Worm (Caenorhabditis elegans) whole organism, L1 larva: ENCODE results near the gene C52A10.3.

Experiments
- C04F5.9 ChIP-seq: sonication (generic microtip); optimal IDR thresholded peaks from 2 replicates; lab custom pipeline; 2016; ENCODE audit warnings: missing genetic modification characterization, missing compliant biosample characterization
- F16B12.6 ChIP-seq: fragments of 150-350 bp; optimal IDR thresholded peaks from 2 replicates; lab custom pipeline; 2014; ENCODE audit warnings: missing biosample characterization, missing genetic modification characterization
- aha-1 ChIP-seq: fragments of 150-350 bp; optimal IDR thresholded peaks from 2 replicates; lab custom pipeline; 2014; ENCODE audit warnings: missing biosample characterization, missing genetic modification characterization
- aly-2 ChIP-seq: fragments of 150-350 bp; optimal IDR thresholded peaks from 2 replicates; lab custom pipeline; 2014; ENCODE audit warnings: missing biosample characterization, missing genetic modification characterization
- blmp-1 ChIP-seq: fragments of 150-350 bp; optimal IDR thresholded peaks from 2 replicates; lab custom pipeline; 2014; ENCODE audit warnings: missing biosample characterization, missing genetic modification characterization
- ceh-82 ChIP-seq, 3 experiments: fragments of 150-350 bp in 1 of 3; sonication (generic microtip) in 2 of 3; optimal IDR thresholded peaks; 2 replicates each; lab custom pipeline; 2014 to 2017; ENCODE audit warnings: missing biosample characterization in 3 of 3, missing genetic modification characterization in 3 of 3
- ceh-88 ChIP-seq: fragments of 200-800 bp; sonication (Bioruptor generic); IDR thresholded peaks from 2 replicates; pipeline ENCODE4 v1.3.6; 2022; ENCODE audit warnings: missing genetic modification characterization, missing compliant biosample characterization
- ceh-90 ChIP-seq: sonication (generic microtip); optimal IDR thresholded peaks from 2 replicates; lab custom pipeline; 2016; ENCODE audit warnings: missing genetic modification characterization, missing compliant biosample characterization
- ces-1 ChIP-seq: fragments of 150-350 bp; optimal IDR thresholded peaks from 2 replicates; lab custom pipeline; 2014; ENCODE audit warnings: missing biosample characterization, missing genetic modification reagents, missing genetic modification characterization
- dpl-1 ChIP-seq, 3 experiments: fragments of 150-350 bp in 2 of 3; sonication (generic microtip) in 1 of 3; optimal IDR thresholded peaks; 2 replicates each; lab custom pipeline; 2014 to 2017; ENCODE audit warnings: missing biosample characterization in 3 of 3, missing genetic modification characterization in 3 of 3, missing genetic modification reagents in 3 of 3
- dsc-1 ChIP-seq: sonication (generic microtip); optimal IDR thresholded peaks from 2 replicates; lab custom pipeline; 2016; ENCODE audit warnings: mild to moderate bottlenecking, missing genetic modification characterization, missing compliant biosample characterization
- efl-1 ChIP-seq, 4 experiments: fragments of 150-350 bp; optimal IDR thresholded peaks in 3 of 4; peaks in 1 of 4; 1 replicate in 1 of 4; 2 replicates in 3 of 4; lab custom pipeline; 2014; ENCODE audit warnings: missing biosample characterization in 2 of 4, missing genetic modification characterization in 2 of 4, missing genetic modification reagents in 2 of 4
- egl-13 ChIP-seq: sonication (generic microtip); optimal IDR thresholded peaks from 2 replicates; lab custom pipeline; 2016; ENCODE audit warnings: missing genotype, missing genetic modification reagents, missing genetic modification characterization, missing compliant biosample characterization
- egl-27 ChIP-seq, 2 experiments: fragments of 150-350 bp in 1 of 2; sonication (generic microtip); optimal IDR thresholded peaks; 3 replicates each; lab custom pipeline; 2017 to 2018; ENCODE audit warnings: missing biosample characterization in 2 of 2, missing genetic modification characterization in 2 of 2, missing genetic modification reagents in 2 of 2
- elt-2 ChIP-seq: sonication (generic microtip); optimal IDR thresholded peaks from 2 replicates; lab custom pipeline; 2016; ENCODE audit warnings: missing genetic modification characterization, mild to moderate bottlenecking, inconsistent platforms, missing compliant biosample characterization, missing genetic modification reagents
- ets-5 ChIP-seq: fragments of 200-800 bp; sonication (Bioruptor generic); IDR thresholded peaks from 2 replicates; pipeline ENCODE4 v1.3.6; 2022; ENCODE audit warnings: missing genetic modification characterization, missing compliant biosample characterization
- fkh-4 ChIP-seq: sonication (generic microtip); optimal IDR thresholded peaks from 2 replicates; lab custom pipeline; 2016; ENCODE audit warnings: missing compliant biosample characterization, missing genetic modification characterization, borderline replicate concordance
- hlh-4 ChIP-seq: sonication (generic microtip); optimal IDR thresholded peaks from 2 replicates; lab custom pipeline; 2016; ENCODE audit warnings: mild to moderate bottlenecking, missing genetic modification characterization, missing compliant biosample characterization
- hpl-2 ChIP-seq: fragments of 150-350 bp; optimal IDR thresholded peaks from 2 replicates; lab custom pipeline; 2014; ENCODE audit warnings: missing biosample characterization, missing genetic modification reagents, missing genetic modification characterization
- irx-1 ChIP-seq: sonication (generic microtip); optimal IDR thresholded peaks from 2 replicates; lab custom pipeline; 2016; ENCODE audit warnings: missing genetic modification characterization, missing compliant biosample characterization
- isw-1 ChIP-seq: fragments of 200-800 bp; sonication (Bioruptor generic); IDR thresholded peaks from 2 replicates; pipeline ENCODE4 v1.3.6; 2022; ENCODE audit warnings: missing genetic modification characterization, missing compliant biosample characterization
- lin-15B ChIP-seq: fragments of 150-350 bp; sonication (generic microtip); optimal IDR thresholded peaks from 3 replicates; lab custom pipeline; 2014; ENCODE audit warnings: missing biosample characterization, missing genetic modification characterization
- lin-35 ChIP-seq, 2 experiments: fragments of 150-350 bp; optimal IDR thresholded peaks; 2 replicates each; lab custom pipeline; 2014; ENCODE audit warnings: missing biosample characterization in 2 of 2, missing genetic modification characterization in 2 of 2, missing genetic modification reagents in 2 of 2
- lir-3 ChIP-seq: sonication (generic microtip); optimal IDR thresholded peaks from 2 replicates; lab custom pipeline; 2016; ENCODE audit warnings: mild to moderate bottlenecking, missing genetic modification characterization, moderate library complexity, missing compliant biosample characterization; ENCODE audit not compliant: poor library complexity
- lsy-2 ChIP-seq, 2 experiments: fragments of 150-350 bp; optimal IDR thresholded peaks; 2 replicates each; lab custom pipeline; 2014; ENCODE audit warnings: missing biosample characterization in 2 of 2, missing genetic modification characterization in 2 of 2
- mab-9 ChIP-seq: fragments of 200-800 bp; sonication (Bioruptor generic); IDR thresholded peaks from 2 replicates; pipeline ENCODE4 v1.3.6; 2022; ENCODE audit warnings: missing genetic modification reagents, missing genetic modification characterization, missing compliant biosample characterization
- mdl-1 ChIP-seq, 2 experiments: fragments of 150-350 bp; optimal IDR thresholded peaks; 2 replicates each; lab custom pipeline; 2014 to 2017; ENCODE audit warnings: missing biosample characterization in 2 of 2, missing genetic modification characterization in 2 of 2, inconsistent platforms in 1 of 2
- mep-1 ChIP-seq: fragments of 150-350 bp; optimal IDR thresholded peaks from 2 replicates; lab custom pipeline; 2014; ENCODE audit warnings: missing biosample characterization, missing genetic modification characterization
- nhr-11 ChIP-seq: fragments of 150-350 bp; optimal IDR thresholded peaks from 2 replicates; lab custom pipeline; 2014; ENCODE audit warnings: missing biosample characterization, missing genetic modification characterization
- nhr-12 ChIP-seq: sonication (generic microtip); optimal IDR thresholded peaks from 2 replicates; lab custom pipeline; 2017; ENCODE audit warnings: missing biosample characterization, missing genetic modification characterization
- nhr-19 ChIP-seq: fragments of 200-800 bp; sonication (Bioruptor generic); conservative IDR thresholded peaks from 2 replicates; pipeline ENCODE4 v1.3.6; 2022; ENCODE audit warnings: missing genetic modification characterization, missing compliant biosample characterization
- nhr-20 ChIP-seq: sonication (generic microtip); optimal IDR thresholded peaks from 2 replicates; lab custom pipeline; 2016; ENCODE audit warnings: mild to moderate bottlenecking, missing genetic modification characterization, missing compliant biosample characterization
- nhr-28 ChIP-seq: fragments of 150-350 bp; optimal IDR thresholded peaks from 2 replicates; lab custom pipeline; 2014; ENCODE audit warnings: missing biosample characterization, missing genetic modification characterization
- nhr-71 ChIP-seq: sonication (generic microtip); optimal IDR thresholded peaks from 2 replicates; lab custom pipeline; 2016; ENCODE audit warnings: mild to moderate bottlenecking, missing genetic modification characterization, moderate library complexity, missing compliant biosample characterization
- nhr-85 ChIP-seq: sonication (generic microtip); peaks from one replicate; lab custom pipeline; 2016; ENCODE audit warnings: missing genetic modification characterization, inconsistent platforms, missing compliant biosample characterization
- nhr-90 ChIP-seq: sonication (generic microtip); optimal IDR thresholded peaks from 2 replicates; lab custom pipeline; 2016; ENCODE audit warnings: mild to moderate bottlenecking, missing genetic modification characterization, missing compliant biosample characterization; ENCODE audit not compliant: poor library complexity
- pqm-1 ChIP-seq: sonication (generic microtip); optimal IDR thresholded peaks from 3 replicates; lab custom pipeline; 2017; ENCODE audit warnings: missing biosample characterization, missing genetic modification characterization
- rnt-1 ChIP-seq: sonication (generic microtip); optimal IDR thresholded peaks from 2 replicates; lab custom pipeline; 2016; ENCODE audit warnings: mild to moderate bottlenecking, missing genetic modification characterization, moderate library complexity, missing compliant biosample characterization
- snpc-4 ChIP-seq: fragments of 150-350 bp; optimal IDR thresholded peaks from 2 replicates; lab custom pipeline; 2014; ENCODE audit warnings: missing biosample characterization, missing genetic modification characterization
- snu-23 ChIP-seq: sonication (generic microtip); optimal IDR thresholded peaks from 2 replicates; lab custom pipeline; 2016; ENCODE audit warnings: missing genetic modification characterization, missing compliant biosample characterization
- sox-4 ChIP-seq: sonication (generic microtip); optimal IDR thresholded peaks from 2 replicates; lab custom pipeline; 2016; ENCODE audit warnings: missing genetic modification characterization, missing compliant biosample characterization
- sptf-1 ChIP-seq: fragments of 150-350 bp; optimal IDR thresholded peaks from 2 replicates; lab custom pipeline; 2014; ENCODE audit warnings: missing biosample characterization, missing genetic modification characterization
- sup-37 ChIP-seq: fragments of 200-800 bp; sonication (Bioruptor generic); optimal IDR thresholded peaks from 2 replicates; lab custom pipeline; 2018; ENCODE audit warnings: mild to moderate bottlenecking, missing genetic modification characterization, missing compliant biosample characterization
- swsn-7 ChIP-seq: sonication (generic microtip); optimal IDR thresholded peaks from 2 replicates; lab custom pipeline; 2016; ENCODE audit warnings: missing genetic modification characterization, missing compliant biosample characterization
- tbx-2 ChIP-seq: sonication (generic microtip); optimal IDR thresholded peaks from 2 replicates; lab custom pipeline; 2016; ENCODE audit warnings: missing genetic modification characterization, missing compliant biosample characterization
- tlp-1 ChIP-seq: fragments of 150-350 bp; optimal IDR thresholded peaks from 2 replicates; lab custom pipeline; 2014; ENCODE audit warnings: missing biosample characterization, missing genetic modification characterization
- unc-30 ChIP-seq: sonication (generic microtip); optimal IDR thresholded peaks from 2 replicates; lab custom pipeline; 2017; ENCODE audit warnings: missing biosample characterization, missing genetic modification characterization
- unc-62 ChIP-seq: fragments of 150-350 bp; optimal IDR thresholded peaks from 2 replicates; lab custom pipeline; 2014; ENCODE audit warnings: missing biosample characterization, missing genetic modification reagents, missing genetic modification characterization
- unc-86 ChIP-seq: sonication (generic microtip); optimal IDR thresholded peaks from 2 replicates; lab custom pipeline; 2016; ENCODE audit warnings: missing genetic modification characterization, missing compliant biosample characterization
- unc-98 ChIP-seq: fragments of 200-800 bp; sonication (Bioruptor generic); IDR thresholded peaks from 2 replicates; pipeline ENCODE4 v1.3.6; 2022; ENCODE audit warnings: missing genetic modification characterization, missing compliant biosample characterization
- xbp-1 ChIP-seq: sonication (generic microtip); optimal IDR thresholded peaks from 2 replicates; lab custom pipeline; 2016; ENCODE audit warnings: missing genetic modification characterization, missing compliant biosample characterization
- zip-4 ChIP-seq: fragments of 200-800 bp; sonication (Bioruptor generic); optimal IDR thresholded peaks from 2 replicates; lab custom pipeline; 2018; ENCODE audit warnings: mild to moderate bottlenecking, missing genetic modification characterization, moderate library complexity, missing compliant biosample characterization
- ztf-4 ChIP-seq: fragments of 150-350 bp; optimal IDR thresholded peaks from 2 replicates; lab custom pipeline; 2014; ENCODE audit warnings: missing biosample characterization, missing genetic modification characterization

C52A10.3 gene

ce11 chrV:5204127-5204526 is 35.2 kb downstream of the C52A10.3 start, which contains the start of gene ttc-37 (continued):
- no peak for TF ChIP-seq aha-1
- peak; percentile 31 for TF ChIP-seq nhr-11 (tag; lab: Kevin White, UChicago)
- TF ChIP-seq pqm-1 (tag; lab: Kevin White, UChicago), result no peak
- peak; percentile 31 to 65 (median 51) for TF ChIP-seq ceh-82 (tag; optimal IDR thresholded peaks at IDR 0.05; lab: Kevin White, UChicago)
- TF ChIP-seq dpl-1 (GFP tag; optimal IDR thresholded peaks at IDR 0.05; lab: Kevin White, UChicago), result peak; percentile 96 to 98 (median 98)
- no peak for TF ChIP-seq C04F5.9 (tag; lab: Kevin White, UChicago)
- TF ChIP-seq egl-13 (tag; lab: Kevin White, UChicago), result no peak
- no peak for TF ChIP-seq unc-62 (GFP tag; lab: Kevin White, UChicago)
- peak; percentile 74 to 77 for TF ChIP-seq lsy-2 (tag; optimal IDR thresholded peaks at IDR 0.05; lab: Kevin White, UChicago)
- TF ChIP-seq nhr-85 (tag; lab: Kevin White, UChicago), result peak; percentile 75
- no peak for TF ChIP-seq mab-9 (GFP tag; lab: Robert Waterston, UW)
- TF ChIP-seq nhr-20 (tag; lab: Kevin White, UChicago), result peak; percentile 80
- TF ChIP-seq lir-3 (tag; lab: Kevin White, UChicago), result no peak
- TF ChIP-seq ztf-4 (tag; lab: Kevin White, UChicago), result no peak
- no peak for TF ChIP-seq sptf-1 (tag; lab: Kevin White, UChicago)
- no peak for TF ChIP-seq ceh-88 (GFP tag; lab: Robert Waterston, UW)
- no peak for TF ChIP-seq sup-37 (GFP tag; lab: Kevin White, UChicago)
- no peak for TF ChIP-seq ces-1
- TF ChIP-seq isw-1 (GFP tag; lab: Robert Waterston, UW), result peak; percentile 13
- TF ChIP-seq snu-23 (GFP tag; lab: Kevin White, UChicago), result peak; percentile 81
- TF ChIP-seq lin-35 (GFP tag; optimal IDR thresholded peaks at IDR 0.05; lab: Kevin White, UChicago), result peak; percentile 97 to 99
- peak; percentile 41 for TF ChIP-seq aly-2 (tag; lab: Kevin White, UChicago)
- no peak for TF ChIP-seq tlp-1 (tag; lab: Kevin White, UChicago)
- peak; percentile 23 for TF ChIP-seq F16B12.6 (tag; lab: Kevin White, UChicago)
- TF ChIP-seq unc-86 (tag; lab: Kevin White, UChicago), result peak; percentile 65
- TF ChIP-seq sox-4 (tag; lab: Kevin White, UChicago), result no peak
- TF ChIP-seq dsc-1, result peak; percentile 75
- no peak for TF ChIP-seq ets-5 (GFP tag; lab: Robert Waterston, UW)
- TF ChIP-seq efl-1 (optimal IDR thresholded peaks at IDR 0.05; lab: Kevin White, UChicago), result peak; percentile 98 to 99
- TF ChIP-seq efl-1 (GFP tag; optimal IDR thresholded peaks at IDR 0.05 in 1 of 2; lab: Kevin White, UChicago), result peak; percentile 98 to 100
- TF ChIP-seq zip-4 (GFP tag; lab: Kevin White, UChicago), result no peak
- TF ChIP-seq unc-98, result 0 out of 2 replicates have a peak, but pooled peaks have one; percentile 7
- TF ChIP-seq hpl-2 (GFP tag; lab: Kevin White, UChicago), result no peak
- peak; percentile 15 for TF ChIP-seq blmp-1
- peak; percentile 66 for TF ChIP-seq rnt-1 (tag; lab: Kevin White, UChicago)
- TF ChIP-seq unc-30, result no peak
- TF ChIP-seq mep-1 (tag; lab: Kevin White, UChicago), result peak; percentile 70
- peak; percentile 73 for TF ChIP-seq nhr-19
- peak; percentile 65 for TF ChIP-seq xbp-1 (tag; lab: Kevin White, UChicago)
- no peak for TF ChIP-seq ceh-90 (tag; lab: Kevin White, UChicago)
- no peak for TF ChIP-seq egl-27 (tag; optimal IDR thresholded peaks at IDR 0.05; lab: Kevin White, UChicago)
- no peak for TF ChIP-seq elt-2 (tag; lab: Kevin White, UChicago)
- no peak for TF ChIP-seq nhr-28
- TF ChIP-seq nhr-12, result no peak
- TF ChIP-seq lin-15B, result peak; percentile 49
- peak; percentile 63 for TF ChIP-seq swsn-7 (tag; lab: Kevin White, UChicago)
- TF ChIP-seq nhr-71, result peak; percentile 87
- TF ChIP-seq fkh-4, result no peak
- no peak for TF ChIP-seq mdl-1 (tag; optimal IDR thresholded peaks at IDR 0.05; lab: Kevin White, UChicago)
- no peak for TF ChIP-seq hlh-4 (tag; lab: Kevin White, UChicago)
- peak; percentile 64 for TF ChIP-seq irx-1 (tag; lab: Kevin White, UChicago)
- peak; percentile 46 for TF ChIP-seq nhr-90 (tag; lab: Kevin White, UChicago)
- TF ChIP-seq snpc-4 (tag; lab: Kevin White, UChicago), result peak; percentile 39
- peak; percentile 61 for TF ChIP-seq tbx-2 (tag; lab: Kevin White, UChicago)
